Fruit fly (Drosophila melanogaster): ENCODE measurements around the gene SKIP.

DNA sequence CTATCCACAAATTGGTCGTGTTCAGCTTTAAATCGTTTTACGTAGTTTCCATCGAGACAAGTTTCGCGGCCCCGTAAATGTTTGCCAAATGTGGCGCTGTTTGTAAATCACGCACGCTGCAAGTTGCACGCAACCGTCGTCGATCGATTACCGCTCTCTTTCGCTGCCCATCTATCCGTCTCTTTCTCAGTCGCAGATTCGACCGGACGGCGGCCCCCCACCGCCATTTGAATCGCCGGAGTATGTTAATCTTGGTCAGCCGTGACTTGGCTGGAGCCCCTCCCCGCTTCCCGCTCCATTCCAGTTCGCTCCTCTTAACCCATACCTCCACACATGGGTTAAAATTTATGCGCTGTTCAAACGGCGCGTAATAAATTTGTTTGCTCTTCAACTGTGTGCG, 65.3 kb downstream of the SKIP start:
- no peak for TF ChIP-seq kay (GFP tag; ENCODE audit: borderline replicate concordance)
- TF ChIP-seq Hr96 (GFP tag; optimal IDR thresholded peaks at IDR 0.05): no peak
- no peak for TF ChIP-seq bab1 (GFP tag; optimal IDR thresholded peaks at IDR 0.05)
- TF ChIP-seq pad (GFP tag; optimal IDR thresholded peaks at IDR 0.05): no peak
- no peak for TF ChIP-seq CG5204 (GFP tag; optimal IDR thresholded peaks at IDR 0.05)
- TF ChIP-seq CG12768 (GFP tag; optimal IDR thresholded peaks at IDR 0.05): no peak
- no peak for TF ChIP-seq toe (GFP tag; optimal IDR thresholded peaks at IDR 0.05)
- no peak for TF ChIP-seq CG1620 (GFP tag; optimal IDR thresholded peaks at IDR 0.05)
- no peak for TF ChIP-seq CG7045 (GFP tag; optimal IDR thresholded peaks at IDR 0.05)
- no peak for TF ChIP-seq ovo (GFP tag; optimal IDR thresholded peaks at IDR 0.05)
